Worm (Caenorhabditis elegans) whole organism, L4/young adult: Measurements from ENCODE around the gene C50E10.1.
"Not testable (repeated sequence)": the region's sequence is repeated elsewhere in the genome, so short reads cannot be mapped to it uniquely, and the experiment has no call there.

Experiments used
- W03F9.2 ChIP-seq: fragments of 150-350 bp; optimal IDR thresholded peaks from 2 replicates; lab custom pipeline; 2014; ENCODE audit warnings: missing biosample characterization, missing genetic modification characterization
- dao-5 ChIP-seq: sonication (generic microtip); optimal IDR thresholded peaks from 2 replicates; lab custom pipeline; 2016; ENCODE audit warnings: missing genotype, missing genetic modification characterization, moderate library complexity, missing compliant biosample characterization
- him-1 ChIP-seq: sonication (generic microtip); optimal IDR thresholded peaks from 2 replicates; lab custom pipeline; 2016; ENCODE audit warnings: missing genotype, missing genetic modification reagents, missing genetic modification characterization, missing compliant biosample characterization

Gene C50E10.1

ce11 chrII:12324159-12324558 lies 21.9 kb upstream of the C50E10.1 start, which contains the start of gene sre-56:
Gene sre-56, plus strand, starts transcription at chrII:12324459.
- TF ChIP-seq dao-5 (tag; lab: Kevin White, UChicago): no peak
- TF ChIP-seq W03F9.2: no peak

ce11 chrII:12323305-12323704 lies 21.1 kb upstream of the C50E10.1 start, which contains the start of gene sre-53:
Gene sre-53, minus strand, starts transcription at chrII:12323405.
- no peak for TF ChIP-seq him-1
- no peak for TF ChIP-seq dao-5 (tag; lab: Kevin White, UChicago)
- no peak for TF ChIP-seq W03F9.2

- TF ChIP-seq W03F9.2; dao-5 (tag; lab: Kevin White, UChicago); him-1: not testable (repeated sequence)
Observed at ce11 chrII:12318541-12318940, 16.3 kb upstream of the C50E10.1 start, which contains the start of gene sre-49. Gene sre-49, plus strand, starts transcription at chrII:12318841.

- no peak for TF ChIP-seq him-1
- no peak for TF ChIP-seq dao-5 (tag; lab: Kevin White, UChicago)
- no peak for TF ChIP-seq W03F9.2
Observed at ce11 chrII:12311560-12311959, 9.3 kb upstream of the C50E10.1 start, which contains the start of gene sre-51. Gene sre-51, plus strand, starts transcription at chrII:12311860.

ce11 chrII:12309614-12310013 lies 7.4 kb upstream of the C50E10.1 start, which contains the start of gene C50E10.2:
Gene C50E10.2, minus strand, starts transcription at chrII:12309714.
- TF ChIP-seq W03F9.2 (no peak), dao-5 (tag; lab: Kevin White, UChicago) (no peak), him-1 (no peak)

ce11 chrII:12303142-12303541 lies 888 bp upstream of the C50E10.1 start, which contains the start of gene sre-50:
Gene sre-50, plus strand, starts transcription at chrII:12303525.
- no peak for TF ChIP-seq him-1
- no peak for TF ChIP-seq dao-5 (tag; lab: Kevin White, UChicago)
- no peak for TF ChIP-seq W03F9.2

ce11 chrII:12301233-12301632 lies 1.0 kb downstream of the C50E10.1 start:
- TF ChIP-seq W03F9.2: no peak
- TF ChIP-seq dao-5 (tag; lab: Kevin White, UChicago): no peak
- no peak for TF ChIP-seq him-1

- TF ChIP-seq dao-5 (tag; lab: Kevin White, UChicago) (no peak), W03F9.2 (no peak), him-1 (no peak)
Observed at ce11 chrII:12300680-12301079, 1.6 kb downstream of the C50E10.1 start.

- TF ChIP-seq dao-5 (tag; lab: Kevin White, UChicago) (no peak), him-1 (no peak), W03F9.2 (no peak)
Observed at ce11 chrII:12296591-12296990, 5.7 kb downstream of the C50E10.1 start.

- TF ChIP-seq W03F9.2: no peak
- no peak for TF ChIP-seq dao-5 (tag; lab: Kevin White, UChicago)
- TF ChIP-seq him-1: no peak
Observed at ce11 chrII:12289085-12289484, 13.2 kb downstream of the C50E10.1 start, which contains the start of gene Y57A10A.31. Gene Y57A10A.31, plus strand, starts transcription at chrII:12289385.

ce11 chrII:12284045-12284444 lies 18.2 kb downstream of the C50E10.1 start:
- no peak for TF ChIP-seq dao-5 (tag; lab: Kevin White, UChicago)
- no peak for TF ChIP-seq him-1
- TF ChIP-seq W03F9.2: no peak

ce11 chrII:12280360-12280759 lies 21.9 kb downstream of the C50E10.1 start, which contains the start of gene ife-5:
Gene ife-5, plus strand, starts transcription at chrII:12280660.
- TF ChIP-seq dao-5 (tag; lab: Kevin White, UChicago) (no peak), W03F9.2 (no peak), him-1 (no peak)

ce11 chrII:12279259-12279658 lies 23.0 kb downstream of the C50E10.1 start, which contains the start of the genes tric-1B.2 and Y57A10A.29:
Gene tric-1B.2, minus strand, starts transcription at chrII:12279387.
Gene Y57A10A.29, plus strand, starts transcription at chrII:12279561.
- TF ChIP-seq him-1 (no peak), dao-5 (tag; lab: Kevin White, UChicago) (no peak), W03F9.2 (no peak)

- TF ChIP-seq W03F9.2: no peak
- no peak for TF ChIP-seq him-1
- no peak for TF ChIP-seq dao-5 (tag; lab: Kevin White, UChicago)
Observed at ce11 chrII:12278602-12279001, 23.7 kb downstream of the C50E10.1 start.

ce11 chrII:12274944-12275343 lies 27.3 kb downstream of the C50E10.1 start, which contains the start of gene Y57A10A.27:
Gene Y57A10A.27, minus strand, starts transcription at chrII:12275044.
- no peak for TF ChIP-seq dao-5 (tag; lab: Kevin White, UChicago)
- no peak for TF ChIP-seq W03F9.2
- no peak for TF ChIP-seq him-1

- no peak for TF ChIP-seq dao-5 (tag; lab: Kevin White, UChicago)
Observed at ce11 chrII:12268857-12269256, 33.4 kb downstream of the C50E10.1 start.
